Worm (Caenorhabditis elegans): ENCODE measurements around the gene B0285.3.
"Not testable (repeated sequence)": the region's sequence is repeated elsewhere in the genome, so short reads cannot be mapped to it uniquely, and the experiment has no call there.

Gene B0285.3

ce11 chrIII:4381343-4381742 lies 38.2 kb upstream of the B0285.3 start, which contains the start of gene pals-27:
pals-27 (plus strand) TSS chrIII:4381643.
- TF ChIP-seq skn-1 (tag; optimal IDR thresholded peaks at IDR 0.05) (no peak), nhr-12 (tag; optimal IDR thresholded peaks at IDR 0.05) (no peak), alr-1 (tag; optimal IDR thresholded peaks at IDR 0.05) (no peak)

ce11 chrIII:4380835-4381234 lies 37.7 kb upstream of the B0285.3 start:
- TF ChIP-seq C34F6.9 (tag; optimal IDR thresholded peaks at IDR 0.05) (peak; percentile 20), elt-3 (tag; optimal IDR thresholded peaks at IDR 0.05) (no peak), nhr-237 (tag; optimal IDR thresholded peaks at IDR 0.05) (no peak)

DNA sequence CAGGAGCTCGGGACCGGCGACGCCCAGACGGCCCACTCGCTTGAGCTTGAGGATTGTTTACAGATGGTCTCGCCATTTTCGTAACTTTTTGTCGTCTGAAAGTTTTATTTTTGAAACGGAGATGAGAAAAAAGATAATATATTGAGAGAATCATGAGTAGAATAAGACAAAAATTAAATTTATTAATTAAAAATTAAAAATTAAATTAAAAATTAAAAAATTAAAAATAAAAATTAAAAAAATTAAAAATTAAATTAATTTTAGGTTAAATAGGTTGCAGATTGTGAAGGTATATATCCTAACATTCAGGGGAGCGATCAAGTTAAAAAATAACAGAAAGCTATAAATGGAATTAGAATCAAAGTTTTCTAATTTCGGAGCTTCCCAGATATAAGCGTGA lies 36.6 kb upstream of the B0285.3 start, which contains the start of gene B0284.3:
Gene B0284.3, minus strand, starts transcription at position 101 of the 400 bp plus-strand sequence.
- no peak for TF ChIP-seq fos-1 (tag; optimal IDR thresholded peaks at IDR 0.05)
- TF ChIP-seq lin-13 (GFP tag; optimal IDR thresholded peaks at IDR 0.05), result no peak
- no peak for TF ChIP-seq peb-1 (tag; optimal IDR thresholded peaks at IDR 0.05)
- no peak for TF ChIP-seq ztf-11 (tag; optimal IDR thresholded peaks at IDR 0.05)
- TF ChIP-seq ama-1 (optimal IDR thresholded peaks at IDR 0.05), result no peak
- TF ChIP-seq sem-4 (tag; optimal IDR thresholded peaks at IDR 0.05), result no peak
- TF ChIP-seq unc-55 (GFP tag; optimal IDR thresholded peaks at IDR 0.05), result no peak

DNA sequence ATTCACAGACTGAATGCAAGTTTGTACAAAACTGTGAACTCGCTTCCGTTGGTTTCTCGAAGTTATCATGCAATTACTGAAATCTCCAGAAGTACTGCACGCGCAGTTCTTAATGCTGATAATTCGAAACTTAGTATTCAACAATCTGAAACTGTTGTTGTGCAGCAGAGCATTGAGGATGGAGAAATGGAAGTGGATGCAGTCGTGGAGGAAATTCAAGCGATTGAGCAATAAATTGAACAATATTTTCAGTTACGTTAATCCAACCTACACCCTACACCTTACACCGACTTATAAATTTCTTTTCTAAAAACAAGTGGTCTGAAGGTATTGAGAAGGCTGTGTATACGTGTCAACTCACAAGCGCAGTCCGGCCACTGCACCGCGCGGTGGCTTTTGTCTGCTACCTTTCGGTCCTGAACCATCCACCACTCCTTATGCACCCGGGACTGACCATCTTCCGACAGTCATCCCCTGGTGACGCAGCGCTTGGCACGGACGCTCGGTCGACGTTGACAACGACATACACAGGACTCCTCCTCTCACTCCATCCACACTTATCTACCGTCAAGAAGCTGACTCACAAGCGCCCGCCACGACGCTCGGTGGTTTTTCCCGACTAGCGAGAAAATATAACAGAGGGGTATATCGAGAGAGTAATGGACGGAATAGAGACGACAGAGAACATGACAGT lies 35.6 kb upstream of the B0285.3 start:
- TF ChIP-seq nhr-25 (tag; optimal IDR thresholded peaks at IDR 0.05), result peak; percentile 47
- TF ChIP-seq lsy-2 (tag; optimal IDR thresholded peaks at IDR 0.05), result peak in 1 of 2 experiments; percentile 62
- peak; percentile 33 for TF ChIP-seq sma-9 (GFP tag; optimal IDR thresholded peaks at IDR 0.05)
- TF ChIP-seq sma-9 (tag; optimal IDR thresholded peaks at IDR 0.05), result not testable (repeated sequence)
- TF ChIP-seq unc-55 (GFP tag; optimal IDR thresholded peaks at IDR 0.05), result peak; percentile 34
- TF ChIP-seq sem-4 (tag; optimal IDR thresholded peaks at IDR 0.05), result peak; percentile 8
- peak; percentile 65 for TF ChIP-seq lin-13 (GFP tag; optimal IDR thresholded peaks at IDR 0.05)
- TF ChIP-seq C34F6.9 (tag; optimal IDR thresholded peaks at IDR 0.05), result peak; percentile 20
- TF ChIP-seq mbf-1 (tag; optimal IDR thresholded peaks at IDR 0.05), result peak; percentile 26
- TF ChIP-seq nhr-21 (tag; optimal IDR thresholded peaks at IDR 0.05), result peak; percentile 63
- peak; percentile 62 for TF ChIP-seq fos-1 (tag; optimal IDR thresholded peaks at IDR 0.05)
- peak; percentile 25 for TF ChIP-seq nhr-6 (tag; optimal IDR thresholded peaks at IDR 0.05)
- peak; percentile 35 for TF ChIP-seq gmeb-1 (tag; optimal IDR thresholded peaks at IDR 0.05)
- peak; percentile 53 for TF ChIP-seq F13H6.1 (tag; optimal IDR thresholded peaks at IDR 0.05)
- TF ChIP-seq nhr-129 (tag; optimal IDR thresholded peaks at IDR 0.05), result peak; percentile 46
- TF ChIP-seq crh-2 (tag; optimal IDR thresholded peaks at IDR 0.05), result peak; percentile 56
- TF ChIP-seq Y55F3AM.14 (GFP tag; optimal IDR thresholded peaks at IDR 0.05), result peak; percentile 32
- peak; percentile 58 for TF ChIP-seq sma-3 (GFP tag; optimal IDR thresholded peaks at IDR 0.05)
- peak; percentile 9 for TF ChIP-seq ceh-16 (tag; optimal IDR thresholded peaks at IDR 0.05)

- no peak for TF ChIP-seq nhr-237 (tag; optimal IDR thresholded peaks at IDR 0.05)
- TF ChIP-seq R02D3.7 (tag; optimal IDR thresholded peaks at IDR 0.05), result no peak
- TF ChIP-seq nhr-77 (tag; optimal IDR thresholded peaks at IDR 0.05), result no peak
- no peak for TF ChIP-seq ceh-16 (tag; optimal IDR thresholded peaks at IDR 0.05)
- no peak for TF ChIP-seq elt-3 (tag; optimal IDR thresholded peaks at IDR 0.05)
- TF ChIP-seq unc-62 (GFP tag; optimal IDR thresholded peaks at IDR 0.05), result no peak
- no peak for TF ChIP-seq sem-4 (tag; optimal IDR thresholded peaks at IDR 0.05)
- TF ChIP-seq nhr-10 (tag; optimal IDR thresholded peaks at IDR 0.05), result no peak
- TF ChIP-seq lin-39 (tag; optimal IDR thresholded peaks at IDR 0.05), result no peak
- no peak for TF ChIP-seq lin-13 (GFP tag; optimal IDR thresholded peaks at IDR 0.05)
- TF ChIP-seq ceh-82 (tag; optimal IDR thresholded peaks at IDR 0.05), result no peak
- no peak for TF ChIP-seq egl-27 (tag; optimal IDR thresholded peaks at IDR 0.05)
- no peak for TF ChIP-seq mbf-1 (tag; optimal IDR thresholded peaks at IDR 0.05)
- TF ChIP-seq lin-11 (tag; optimal IDR thresholded peaks at IDR 0.05), result no peak
- no peak for TF ChIP-seq snpc-4 (tag; optimal IDR thresholded peaks at IDR 0.05)
- TF ChIP-seq nhr-12 (tag; optimal IDR thresholded peaks at IDR 0.05), result no peak
- TF ChIP-seq nhr-129 (tag; optimal IDR thresholded peaks at IDR 0.05), result no peak
Measured at ce11 chrIII:4374854-4375253, 31.7 kb upstream of the B0285.3 start, which contains the start of gene pals-26. pals-26 (plus strand) TSS chrIII:4375154.

All from whole organism, L2 larva.